Worm (Caenorhabditis elegans) whole organism, young adult: ENCODE results near the gene F14E5.2.

Source experiments
- F39B2.1 ChIP-seq: fragments of 200-800 bp; sonication (Bioruptor generic); IDR thresholded peaks from 2 replicates; pipeline ENCODE4 v1.3.6; 2022; ENCODE audit warnings: missing genetic modification reagents, missing genetic modification characterization, missing compliant biosample characterization
- attf-6 ChIP-seq: fragments of 200-800 bp; sonication (Bioruptor generic); IDR thresholded peaks from 2 replicates; pipeline ENCODE4 v1.3.6; 2022; ENCODE audit warnings: missing genetic modification reagents, missing genetic modification characterization, missing compliant biosample characterization
- mel-28 ChIP-seq: sonication (generic microtip); optimal IDR thresholded peaks from 2 replicates; lab custom pipeline; 2016; ENCODE audit warnings: borderline replicate concordance, mild to moderate bottlenecking, missing genetic modification characterization, missing compliant biosample characterization
- nhr-90 ChIP-seq: sonication (generic microtip); optimal IDR thresholded peaks from 2 replicates; lab custom pipeline; 2016; ENCODE audit warnings: missing genotype, mild to moderate bottlenecking, missing genetic modification characterization, missing compliant biosample characterization
- unc-62 ChIP-seq: fragments of 150-350 bp; optimal IDR thresholded peaks from 2 replicates; lab custom pipeline; 2014; ENCODE audit warnings: missing biosample characterization, missing genetic modification reagents, missing genetic modification characterization

ce11 chrII:8456094-8456493 lies 27.4 kb upstream of the F14E5.2 start, which contains the start of gene F22B5.6:
- no peak for TF ChIP-seq attf-6
- TF ChIP-seq F39B2.1 (GFP tag; lab: Robert Waterston, UW), result no peak
- no peak for TF ChIP-seq nhr-90 (tag; lab: Kevin White, UChicago)
- TF ChIP-seq unc-62 (GFP tag; lab: Kevin White, UChicago), result no peak
- no peak for TF ChIP-seq mel-28
